Worm (Caenorhabditis elegans): Measurements from ENCODE around the gene unc-4.

unc-4 gene

ce11 chrII:9914999-9915398 is 14.8 kb upstream of the unc-4 start, which contains the start of gene F26C11.3:
Gene F26C11.3 (minus strand): TSS chrII:9915099.
- TF ChIP-seq pax-1 (tag; optimal IDR thresholded peaks at IDR 0.05) = no peak
- TF ChIP-seq ceh-24 (tag; optimal IDR thresholded peaks at IDR 0.05) = no peak
- TF ChIP-seq sdc-2 (tag; optimal IDR thresholded peaks at IDR 0.05) = no peak
- TF ChIP-seq ahr-1 (tag; optimal IDR thresholded peaks at IDR 0.05) = no peak
- no peak for TF ChIP-seq ztf-16 (tag; optimal IDR thresholded peaks at IDR 0.05)
- no peak for TF ChIP-seq tbx-2 (tag; optimal IDR thresholded peaks at IDR 0.05)
- no peak for TF ChIP-seq ceh-22 (tag; optimal IDR thresholded peaks at IDR 0.05)

- TF ChIP-seq dmd-4 (tag; optimal IDR thresholded peaks at IDR 0.05; ENCODE audit: borderline replicate concordance) (no peak), elt-2 (tag; optimal IDR thresholded peaks at IDR 0.05) (no peak), Y22D7AL.16 (tag; optimal IDR thresholded peaks at IDR 0.05) (no peak), pat-9 (tag; optimal IDR thresholded peaks at IDR 0.05) (no peak), K09A11.1 (tag; optimal IDR thresholded peaks at IDR 0.05; ENCODE audit: insufficient read depth) (no peak), ceh-24 (tag; optimal IDR thresholded peaks at IDR 0.05) (no peak), hlh-13 (GFP tag; optimal IDR thresholded peaks at IDR 0.05) (no peak), ztf-16 (tag; optimal IDR thresholded peaks at IDR 0.05) (no peak), syd-9 (tag; optimal IDR thresholded peaks at IDR 0.05) (no peak), hlh-15 (tag; optimal IDR thresholded peaks at IDR 0.05) (no peak), ttx-3 (tag; optimal IDR thresholded peaks at IDR 0.05) (no peak)
Observed at ce11 chrII:9904459-9904858, 4.3 kb upstream of the unc-4 start.

ce11 chrII:9898744-9899143 is 1.4 kb downstream of the unc-4 start:
- TF ChIP-seq pat-9 (tag; optimal IDR thresholded peaks at IDR 0.05) (no peak), K09A11.1 (tag; optimal IDR thresholded peaks at IDR 0.05; ENCODE audit: insufficient read depth) (no peak), hlh-30 (tag; optimal IDR thresholded peaks at IDR 0.05; ENCODE audit: insufficient read depth) (no peak), unc-55 (GFP tag; optimal IDR thresholded peaks at IDR 0.05) (no peak), K02D7.2 (tag; optimal IDR thresholded peaks at IDR 0.05) (no peak), nfya-1 (tag; optimal IDR thresholded peaks at IDR 0.05) (no peak), ref-2 (tag; optimal IDR thresholded peaks at IDR 0.05) (no peak), unc-42 (tag; optimal IDR thresholded peaks at IDR 0.05) (no peak), dmd-4 (tag; optimal IDR thresholded peaks at IDR 0.05; ENCODE audit: borderline replicate concordance) (no peak), ceh-19 (GFP tag; optimal IDR thresholded peaks at IDR 0.05) (no peak), lin-11 (tag; optimal IDR thresholded peaks at IDR 0.05) (no peak), tbx-7 (tag; optimal IDR thresholded peaks at IDR 0.05) (no peak), T23F11.4 (GFP tag; optimal IDR thresholded peaks at IDR 0.05) (no peak), C08G9.2 (tag; optimal IDR thresholded peaks at IDR 0.05) (no peak), pha-2 (tag; optimal IDR thresholded peaks at IDR 0.05) (no peak), ahr-1 (tag; optimal IDR thresholded peaks at IDR 0.05) (no peak), F13H6.1 (tag; optimal IDR thresholded peaks at IDR 0.05) (no peak), ceh-30 (tag; optimal IDR thresholded peaks at IDR 0.05) (no peak), ceh-22 (tag; optimal IDR thresholded peaks at IDR 0.05) (no peak)

- no peak for TF ChIP-seq ceh-48 (tag; optimal IDR thresholded peaks at IDR 0.05)
- no peak for TF ChIP-seq hlh-13 (GFP tag; optimal IDR thresholded peaks at IDR 0.05)
- TF ChIP-seq dmd-4 (tag; optimal IDR thresholded peaks at IDR 0.05; ENCODE audit: borderline replicate concordance) = no peak
- no peak for TF ChIP-seq elt-2 (tag; optimal IDR thresholded peaks at IDR 0.05)
- no peak for TF ChIP-seq eyg-1 (tag; optimal IDR thresholded peaks at IDR 0.05)
Observed at ce11 chrII:9895173-9895572, 5.0 kb downstream of the unc-4 start.

DNA sequence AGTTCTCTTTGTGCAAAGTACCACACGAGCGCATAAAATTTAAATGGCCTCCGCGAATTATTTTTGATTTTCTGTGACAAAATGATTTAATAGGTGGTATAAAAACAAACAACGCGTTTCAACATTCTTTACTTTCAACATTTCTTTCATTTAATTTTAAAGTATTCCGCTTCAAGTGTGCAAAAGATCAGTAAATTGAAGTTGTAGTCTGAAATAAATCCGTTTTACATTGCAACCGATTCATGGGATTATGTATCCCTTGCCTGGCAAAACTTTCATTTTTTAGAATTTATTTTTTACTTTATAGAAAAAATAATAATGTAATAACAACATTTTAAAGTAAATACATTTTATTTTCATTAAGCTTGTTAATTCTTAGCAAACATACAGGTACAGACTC is 5.7 kb downstream of the unc-4 start, which contains the start of gene F26C11.1:
Gene F26C11.1 (plus strand): TSS at position 301 of the 400 bp plus-strand sequence.
- TF ChIP-seq fkh-6 (tag; optimal IDR thresholded peaks at IDR 0.05) (no peak), ceh-24 (tag; optimal IDR thresholded peaks at IDR 0.05) (no peak), hlh-30 (tag; optimal IDR thresholded peaks at IDR 0.05; ENCODE audit: insufficient read depth) (no peak)

Measured in whole organism, late embryonic.